Worm (Caenorhabditis elegans): ENCODE measurements around the gene F13H8.11.

F13H8.11 gene

DNA sequence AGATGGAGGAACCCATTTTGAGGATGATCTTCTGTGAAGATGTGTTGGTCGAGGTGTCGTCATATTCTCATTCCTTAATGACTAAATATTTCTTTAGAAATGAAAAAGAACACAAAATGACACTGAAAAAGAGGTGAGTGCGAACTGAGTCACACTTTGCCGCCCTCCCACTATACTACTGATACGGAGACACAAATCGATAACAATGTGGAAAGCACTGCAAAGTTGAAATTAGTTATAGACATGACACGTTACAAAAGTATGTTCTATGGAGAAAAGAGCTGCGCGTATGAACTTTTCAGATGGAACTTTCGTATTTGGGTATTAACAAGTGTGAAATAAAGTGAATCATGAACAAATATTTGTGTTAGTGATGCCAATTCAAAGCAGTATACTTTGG lies 15.7 kb downstream of the F13H8.11 start, which contains the start of gene tat-4:
TSS of gene tat-4 (minus strand) at position 117 of the 400 bp plus-strand sequence.
- TF ChIP-seq aptf-2 (GFP tag; conservative IDR thresholded peaks at IDR 0.05) (no peak), ztf-18 (tag; optimal IDR thresholded peaks at IDR 0.05) (no peak), snpc-3.4 (tag; optimal IDR thresholded peaks at IDR 0.05) (no peak), nhr-80 (tag; optimal IDR thresholded peaks at IDR 0.05) (peak; percentile 73), mel-28 (tag; optimal IDR thresholded peaks at IDR 0.05; ENCODE audit: borderline replicate concordance) (no peak)

DNA sequence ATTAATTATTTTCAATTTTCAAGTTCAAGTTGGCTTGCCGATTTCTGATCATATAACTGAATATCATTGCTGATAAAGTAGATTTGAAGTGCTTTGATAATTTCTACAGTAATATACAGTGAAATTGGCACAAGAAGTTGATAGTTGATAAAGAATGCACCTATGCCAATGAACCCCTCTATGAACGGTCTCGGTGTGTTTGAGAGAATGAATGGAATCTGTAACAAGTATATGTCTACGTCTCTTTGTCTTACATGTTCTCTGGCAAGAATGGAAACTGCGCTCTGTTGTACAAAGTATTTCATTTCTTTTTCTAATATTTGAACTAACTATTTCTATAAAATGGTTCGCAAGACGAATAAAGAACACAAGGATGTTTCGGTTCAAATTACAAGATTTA lies 18.1 kb downstream of the F13H8.11 start, which contains the start of gene T24H7.8:
TSS of gene T24H7.8 (plus strand) at position 301 of the 400 bp plus-strand sequence.
- no peak for TF ChIP-seq ceh-79 (tag; optimal IDR thresholded peaks at IDR 0.05)

DNA sequence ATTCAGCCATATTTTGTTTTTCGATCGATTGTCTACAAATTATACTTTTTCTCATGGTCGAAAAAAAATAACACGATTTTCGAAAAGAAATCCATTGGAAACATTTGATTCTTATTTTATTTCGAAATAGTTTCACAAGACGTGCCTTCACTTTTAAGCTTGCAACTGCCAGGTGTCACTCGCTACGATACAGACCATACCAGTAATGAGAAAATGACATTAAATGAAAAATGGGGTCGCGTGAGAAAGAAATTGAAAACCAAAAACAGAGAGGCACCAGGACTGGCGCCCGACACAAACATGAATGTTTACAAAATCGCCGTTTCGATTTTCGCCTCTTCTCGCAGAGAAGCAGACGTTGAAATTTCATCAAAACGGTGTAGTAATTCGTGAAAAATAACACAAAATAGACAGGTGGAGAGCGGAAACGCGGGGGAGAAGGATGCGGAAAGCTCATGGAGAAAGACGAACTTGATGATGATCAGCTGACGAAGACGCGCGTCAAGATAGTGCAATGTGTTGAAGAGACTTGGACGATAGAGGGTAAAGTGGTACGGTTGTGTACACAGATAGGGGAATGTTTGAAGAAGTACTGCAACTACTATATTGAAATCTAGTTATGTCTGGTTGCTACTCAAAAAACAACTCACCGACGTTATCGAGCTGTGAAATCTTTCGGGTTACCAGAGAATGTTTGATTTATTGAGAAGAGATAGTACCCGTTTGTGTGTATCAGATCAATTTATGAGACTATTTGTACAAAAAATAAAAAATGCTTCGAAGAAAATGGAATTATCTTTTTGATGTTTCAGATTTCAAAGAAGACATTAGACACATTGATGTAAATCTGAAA lies 23.5 kb downstream of the F13H8.11 start:
- TF ChIP-seq attf-6 (GFP tag; IDR thresholded peaks at IDR 0.05) (no peak), egl-44 (GFP tag; IDR thresholded peaks at IDR 0.05) (no peak), zim-3 (tag; optimal IDR thresholded peaks at IDR 0.05) (no peak), madf-6 (GFP tag; IDR thresholded peaks at IDR 0.05) (no peak), snpc-3.4 (tag; optimal IDR thresholded peaks at IDR 0.05) (no peak), chd-7 (tag; optimal IDR thresholded peaks at IDR 0.05) (no peak), bed-1 (GFP tag; IDR thresholded peaks at IDR 0.05) (no peak), mes-4 (tag; optimal IDR thresholded peaks at IDR 0.05) (no peak), ztf-22 (GFP tag; optimal IDR thresholded peaks at IDR 0.05) (no peak), cebp-1 (GFP tag; IDR thresholded peaks at IDR 0.05) (peak; percentile 71; the same call in 1 of the 2 replicates), cebp-1 (tag; optimal IDR thresholded peaks at IDR 0.05) (peak; percentile 72), attf-5 (GFP tag; optimal IDR thresholded peaks at IDR 0.05) (peak; percentile 15), F23B12.7 (tag; optimal IDR thresholded peaks at IDR 0.05; ENCODE audit: insufficient read depth) (peak; percentile 14), nhr-80 (tag; optimal IDR thresholded peaks at IDR 0.05) (peak; percentile 39), xnd-1 (tag; optimal IDR thresholded peaks at IDR 0.05) (no peak), snpc-4 (GFP tag; optimal IDR thresholded peaks at IDR 0.05) (no peak), snpc-4 (tag; optimal IDR thresholded peaks at IDR 0.05) (peak in 1 of 4 experiments; percentile 20), ztf-28 (GFP tag; IDR thresholded peaks at IDR 0.05) (no peak), lir-1 (GFP tag; conservative IDR thresholded peaks at IDR 0.05) (no peak), ceh-79 (tag; optimal IDR thresholded peaks at IDR 0.05) (no peak), K12H6.12 (tag; optimal IDR thresholded peaks at IDR 0.05) (no peak), madf-8 (GFP tag; conservative IDR thresholded peaks at IDR 0.05) (no peak), hmg-1.2 (GFP tag; IDR thresholded peaks at IDR 0.05) (peak; percentile 18; the same call in 1 of the 2 replicates)

DNA sequence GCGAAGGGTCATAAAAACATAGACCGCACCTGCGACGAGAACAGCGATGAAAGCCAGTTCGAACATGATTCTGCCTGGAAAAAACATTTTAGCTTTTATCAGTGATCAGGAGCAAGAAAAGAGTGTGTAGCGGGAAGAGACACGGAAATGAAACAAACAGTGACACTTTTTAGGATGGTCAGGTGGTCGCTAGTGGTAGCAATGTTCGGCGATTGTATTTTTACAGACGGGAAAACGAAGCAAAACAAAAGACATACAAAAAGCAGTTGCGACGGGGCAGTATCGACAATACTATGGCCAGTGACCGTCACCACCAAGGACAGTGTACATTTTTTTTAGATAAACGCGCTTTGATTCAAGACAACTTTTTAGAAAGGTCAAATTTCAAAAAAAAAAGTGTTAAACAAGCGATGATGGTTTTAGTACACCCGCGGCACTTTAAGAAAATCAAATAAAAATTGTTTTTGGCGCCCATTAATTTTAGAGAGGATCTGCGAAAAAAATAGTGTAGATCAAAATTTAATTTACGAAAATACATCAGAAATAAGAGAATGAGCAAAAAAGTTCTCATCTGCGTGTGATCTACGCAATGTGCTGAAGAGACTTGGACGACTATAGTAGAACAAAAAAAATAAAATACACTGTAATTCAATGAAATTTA lies 24.3 kb downstream of the F13H8.11 start, which contains the start of gene T24H7.9:
TSS of gene T24H7.9 (minus strand) at position 74 of the 661 bp plus-strand sequence.
- TF ChIP-seq F23B12.7 (tag; optimal IDR thresholded peaks at IDR 0.05; ENCODE audit: insufficient read depth) (peak; percentile 32), F33H1.4 (GFP tag; IDR thresholded peaks at IDR 0.05) (peak; percentile 26; the same call in 1 of the 2 replicates), nfyb-1 (GFP tag; IDR thresholded peaks at IDR 0.05) (0 out of 2 replicates have a peak, but pooled peaks have one; percentile 17), B0336.3 (GFP tag; IDR thresholded peaks at IDR 0.05) (0 out of 2 replicates have a peak, but pooled peaks have one; percentile 29), attf-5 (GFP tag; optimal IDR thresholded peaks at IDR 0.05) (peak; percentile 26), tbx-9 (tag; optimal IDR thresholded peaks at IDR 0.05; ENCODE audit: borderline replicate concordance) (no peak), F10E7.11 (tag; optimal IDR thresholded peaks at IDR 0.05) (no peak), snpc-4 (GFP tag; optimal IDR thresholded peaks at IDR 0.05) (no peak), snpc-4 (tag; optimal IDR thresholded peaks at IDR 0.05) (no peak), D2030.7 (GFP tag; IDR thresholded peaks at IDR 0.05) (peak; percentile 50; the same call in 1 of the 2 replicates), nhr-80 (tag; optimal IDR thresholded peaks at IDR 0.05) (peak; percentile 68), unc-130 (GFP tag; optimal IDR thresholded peaks at IDR 0.05) (no peak), die-1 (tag; optimal IDR thresholded peaks at IDR 0.05) (no peak), B0035.1 (tag; optimal IDR thresholded peaks at IDR 0.05) (no peak), dpl-1 (GFP tag; optimal IDR thresholded peaks at IDR 0.05) (peak; percentile 35), xnd-1 (tag; optimal IDR thresholded peaks at IDR 0.05) (peak; percentile 58), efl-1 (GFP tag; optimal IDR thresholded peaks at IDR 0.05) (peak; percentile 74), ceh-91 (GFP tag; IDR thresholded peaks at IDR 0.05) (peak; percentile 57), cebp-1 (GFP tag; IDR thresholded peaks at IDR 0.05) (no peak), cebp-1 (tag; optimal IDR thresholded peaks at IDR 0.05) (peak; percentile 29), madf-6 (GFP tag; IDR thresholded peaks at IDR 0.05) (peak; percentile 89), dpff-1 (tag; optimal IDR thresholded peaks at IDR 0.05) (no peak), T26A5.8 (tag; optimal IDR thresholded peaks at IDR 0.05) (no peak)

Measured in whole organism, young adult.